In genomic region chrII:11650975-11651588, ce11 we compare ENCODE assay signal across 2 worm cellular contexts.
TF ChIP-seq lines count a peak whose summit lies in the region.

Gene coa-7 (minus strand): TSS chrII:11651148.

TF ChIP-seq in whole organism, L4 larva, 104 proteins besides CTCF, POLR2A, EP300 and RAD21 (continued from another document):
- TF ChIP-seq T26A8.4 (GFP tag; IDR thresholded peaks at IDR 0.05; lab: Robert Waterston, UW): 0 out of 2 replicates have a peak, but pooled peaks have one; percentile 19
TF ChIP-seq in whole organism, L4 larva: peak in this region for 8.

TF ChIP-seq in whole organism, young adult, 124 proteins besides CTCF, POLR2A, EP300 and RAD21 (continued from another document):
- no peak for TF ChIP-seq B0261.1 (tag; optimal IDR thresholded peaks at IDR 0.05; lab: Kevin White, UChicago)
- TF ChIP-seq egl-44 (GFP tag; IDR thresholded peaks at IDR 0.05; lab: Robert Waterston, UW): no peak
- TF ChIP-seq T26A5.8 (tag; optimal IDR thresholded peaks at IDR 0.05; lab: Kevin White, UChicago): no peak
- TF ChIP-seq ccch-3 (GFP tag; optimal IDR thresholded peaks at IDR 0.05; lab: Kevin White, UChicago): no peak
- no peak for TF ChIP-seq attf-6 (GFP tag; IDR thresholded peaks at IDR 0.05; lab: Robert Waterston, UW)
- peak; percentile 72 for TF ChIP-seq madf-6 (GFP tag; IDR thresholded peaks at IDR 0.05; lab: Robert Waterston, UW)
- no peak for TF ChIP-seq snpc-1.3 (tag; optimal IDR thresholded peaks at IDR 0.05; lab: Kevin White, UChicago; ENCODE audit: insufficient read depth)
- no peak for TF ChIP-seq ztf-3 (GFP tag; optimal IDR thresholded peaks at IDR 0.05; lab: Kevin White, UChicago)
- TF ChIP-seq nhr-90 (tag; optimal IDR thresholded peaks at IDR 0.05; lab: Kevin White, UChicago): no peak
- no peak for TF ChIP-seq ceh-100 (GFP tag; IDR thresholded peaks at IDR 0.05; lab: Robert Waterston, UW)
- TF ChIP-seq dpff-1 (tag; optimal IDR thresholded peaks at IDR 0.05; lab: Kevin White, UChicago): no peak
- peak; percentile 25 for TF ChIP-seq atf-7 (tag; optimal IDR thresholded peaks at IDR 0.05; lab: Kevin White, UChicago)
- TF ChIP-seq pbrm-1 (GFP tag; IDR thresholded peaks at IDR 0.05; lab: Robert Waterston, UW): peak; percentile 61
- peak; percentile 25; the same call in 1 of the 2 replicates for TF ChIP-seq hmg-1.2 (GFP tag; IDR thresholded peaks at IDR 0.05; lab: Robert Waterston, UW)
- peak; percentile 13 for TF ChIP-seq lin-54 (GFP tag; optimal IDR thresholded peaks at IDR 0.05; lab: Kevin White, UChicago)
- peak; percentile 44 for TF ChIP-seq tbx-9 (tag; optimal IDR thresholded peaks at IDR 0.05; lab: Kevin White, UChicago; ENCODE audit: borderline replicate concordance)
- no peak for TF ChIP-seq snpc-3.4 (tag; optimal IDR thresholded peaks at IDR 0.05; lab: Kevin White, UChicago)
- TF ChIP-seq hlh-26 (GFP tag; conservative IDR thresholded peaks at IDR 0.05; lab: Robert Waterston, UW): no peak
- TF ChIP-seq lir-1 (GFP tag; conservative IDR thresholded peaks at IDR 0.05; lab: Robert Waterston, UW): no peak
- TF ChIP-seq nhr-179 (tag; optimal IDR thresholded peaks at IDR 0.05; lab: Kevin White, UChicago): no peak
- TF ChIP-seq unc-62 (GFP tag; optimal IDR thresholded peaks at IDR 0.05; lab: Kevin White, UChicago): no peak
- TF ChIP-seq C06A6.2 (GFP tag; conservative IDR thresholded peaks at IDR 0.05; lab: Robert Waterston, UW): no peak
- TF ChIP-seq hmg-20 (GFP tag; IDR thresholded peaks at IDR 0.05; lab: Robert Waterston, UW): no peak
- no peak for TF ChIP-seq cebp-2 (GFP tag; IDR thresholded peaks at IDR 0.05; lab: Robert Waterston, UW)
- TF ChIP-seq akir-1 (GFP tag; optimal IDR thresholded peaks at IDR 0.05; lab: Kevin White, UChicago): no peak
- TF ChIP-seq efl-1 (GFP tag; optimal IDR thresholded peaks at IDR 0.05; lab: Kevin White, UChicago): no peak
- TF ChIP-seq F22D6.2 (tag; optimal IDR thresholded peaks at IDR 0.05; lab: Kevin White, UChicago): no peak
- no peak for TF ChIP-seq nfyb-1 (GFP tag; IDR thresholded peaks at IDR 0.05; lab: Robert Waterston, UW)
- no peak for TF ChIP-seq rpc-1 (optimal IDR thresholded peaks at IDR 0.05; lab: Kevin White, UChicago)
- TF ChIP-seq rpc-1 (tag; optimal IDR thresholded peaks at IDR 0.05; lab: Kevin White, UChicago): no peak
- TF ChIP-seq snpc-1.1 (tag; optimal IDR thresholded peaks at IDR 0.05; lab: Kevin White, UChicago; ENCODE audit: insufficient read depth): no peak
- TF ChIP-seq lsl-1 (GFP tag; optimal IDR thresholded peaks at IDR 0.05; lab: Kevin White, UChicago): peak; percentile 41
- no peak for TF ChIP-seq egl-18 (GFP tag; IDR thresholded peaks at IDR 0.05; lab: Robert Waterston, UW)
- TF ChIP-seq F33H1.4 (GFP tag; IDR thresholded peaks at IDR 0.05; lab: Robert Waterston, UW): no peak
- no peak for TF ChIP-seq lsy-27 (tag; optimal IDR thresholded peaks at IDR 0.05; lab: Kevin White, UChicago; ENCODE audit: borderline replicate concordance, insufficient read depth)
- TF ChIP-seq Y95B8A.8 (GFP tag; IDR thresholded peaks at IDR 0.05; lab: Robert Waterston, UW): no peak
- TF ChIP-seq sptf-2 (GFP tag; optimal IDR thresholded peaks at IDR 0.05; lab: Kevin White, UChicago): no peak
- TF ChIP-seq him-1 (tag; optimal IDR thresholded peaks at IDR 0.05; lab: Kevin White, UChicago): peak; percentile 26
- TF ChIP-seq let-607 (tag; optimal IDR thresholded peaks at IDR 0.05; lab: Kevin White, UChicago): no peak
- TF ChIP-seq Y56A3A.18 (GFP tag; IDR thresholded peaks at IDR 0.05; lab: Robert Waterston, UW): no peak
- TF ChIP-seq Y53G8AR.9 (GFP tag; conservative IDR thresholded peaks at IDR 0.05; lab: Robert Waterston, UW): peak; percentile 74
- no peak for TF ChIP-seq hlh-12 (tag; optimal IDR thresholded peaks at IDR 0.05; lab: Kevin White, UChicago)
- peak in 1 of 2 experiments; percentile 42 for TF ChIP-seq rec-8 (tag; optimal IDR thresholded peaks at IDR 0.05; lab: Kevin White, UChicago)
- 0 out of 2 replicates have a peak, but pooled peaks have one; percentile 9 for TF ChIP-seq F39B2.1 (GFP tag; IDR thresholded peaks at IDR 0.05; lab: Robert Waterston, UW)
- no peak for TF ChIP-seq attf-3 (GFP tag; conservative IDR thresholded peaks at IDR 0.05; lab: Robert Waterston, UW)
- peak; percentile 92 for TF ChIP-seq F49E8.2 (tag; optimal IDR thresholded peaks at IDR 0.05; lab: Kevin White, UChicago; ENCODE audit: insufficient read depth)
- no peak for TF ChIP-seq let-526 (GFP tag; IDR thresholded peaks at IDR 0.05; lab: Robert Waterston, UW)
- no peak for TF ChIP-seq lag-1 (GFP tag; IDR thresholded peaks at IDR 0.05; lab: Robert Waterston, UW)
- no peak for TF ChIP-seq B0019.2 (GFP tag; conservative IDR thresholded peaks at IDR 0.05; lab: Robert Waterston, UW)
- no peak for TF ChIP-seq madf-10 (tag; optimal IDR thresholded peaks at IDR 0.05; lab: Kevin White, UChicago)
- no peak for TF ChIP-seq ztf-28 (GFP tag; IDR thresholded peaks at IDR 0.05; lab: Robert Waterston, UW)
- TF ChIP-seq ceh-79 (tag; optimal IDR thresholded peaks at IDR 0.05; lab: Kevin White, UChicago): peak; percentile 65
- TF ChIP-seq mel-28 (tag; optimal IDR thresholded peaks at IDR 0.05; lab: Kevin White, UChicago; ENCODE audit: borderline replicate concordance): no peak
- TF ChIP-seq nfya-2 (GFP tag; IDR thresholded peaks at IDR 0.05; lab: Robert Waterston, UW): no peak
- no peak for TF ChIP-seq bed-2 (GFP tag; IDR thresholded peaks at IDR 0.05; lab: Robert Waterston, UW)
- no peak for TF ChIP-seq pha-4 (tag; optimal IDR thresholded peaks at IDR 0.05; lab: Kevin White, UChicago)
- TF ChIP-seq nhr-27 (tag; optimal IDR thresholded peaks at IDR 0.05; lab: Kevin White, UChicago): no peak
- no peak for TF ChIP-seq nhr-120 (GFP tag; IDR thresholded peaks at IDR 0.05; lab: Robert Waterston, UW)
- TF ChIP-seq ceh-40 (GFP tag; IDR thresholded peaks at IDR 0.05; lab: Robert Waterston, UW): no peak
- TF ChIP-seq sea-2 (GFP tag; IDR thresholded peaks at IDR 0.05; lab: Robert Waterston, UW): no peak
- peak; percentile 19 for TF ChIP-seq mes-4 (tag; optimal IDR thresholded peaks at IDR 0.05; lab: Kevin White, UChicago)
- TF ChIP-seq bed-1 (GFP tag; IDR thresholded peaks at IDR 0.05; lab: Robert Waterston, UW): no peak
- no peak for TF ChIP-seq K11D2.4 (GFP tag; IDR thresholded peaks at IDR 0.05; lab: Robert Waterston, UW)
- TF ChIP-seq F55B11.4 (tag; optimal IDR thresholded peaks at IDR 0.05; lab: Kevin White, UChicago; ENCODE audit: borderline replicate concordance, insufficient read depth): no peak
- 0 out of 2 replicates have a peak, but pooled peaks have one; percentile 27 for TF ChIP-seq Y79H2A.3 (GFP tag; conservative IDR thresholded peaks at IDR 0.05; lab: Robert Waterston, UW)
- TF ChIP-seq B0035.1 (tag; optimal IDR thresholded peaks at IDR 0.05; lab: Kevin White, UChicago): no peak
- TF ChIP-seq ztf-26 (tag; optimal IDR thresholded peaks at IDR 0.05; lab: Kevin White, UChicago): no peak
- no peak for TF ChIP-seq cebp-1 (GFP tag; IDR thresholded peaks at IDR 0.05; lab: Robert Waterston, UW)
- peak; percentile 40 for TF ChIP-seq cebp-1 (tag; optimal IDR thresholded peaks at IDR 0.05; lab: Kevin White, UChicago)
- peak; percentile 77 for TF ChIP-seq F52B5.7 (tag; optimal IDR thresholded peaks at IDR 0.05; lab: Kevin White, UChicago)
- TF ChIP-seq ceh-27 (GFP tag; optimal IDR thresholded peaks at IDR 0.05; lab: Kevin White, UChicago): no peak
- TF ChIP-seq lin-26 (GFP tag; IDR thresholded peaks at IDR 0.05; lab: Robert Waterston, UW): peak; percentile 43; the same call in 1 of the 2 replicates
- TF ChIP-seq ekl-4 (GFP tag; IDR thresholded peaks at IDR 0.05; lab: Robert Waterston, UW): peak; percentile 7; the same call in 1 of the 2 replicates
- 0 out of 2 replicates have a peak, but pooled peaks have one; percentile 30 for TF ChIP-seq mcd-1 (GFP tag; IDR thresholded peaks at IDR 0.05; lab: Robert Waterston, UW)
- peak; percentile 73 for TF ChIP-seq athp-1 (tag; optimal IDR thresholded peaks at IDR 0.05; lab: Kevin White, UChicago)
- no peak for TF ChIP-seq ztf-6 (GFP tag; IDR thresholded peaks at IDR 0.05; lab: Robert Waterston, UW)
- 0 out of 2 replicates have a peak, but pooled peaks have one; percentile 47 for TF ChIP-seq ceh-58 (GFP tag; IDR thresholded peaks at IDR 0.05; lab: Robert Waterston, UW)
- TF ChIP-seq hrde-1 (tag; optimal IDR thresholded peaks at IDR 0.05; lab: Kevin White, UChicago; ENCODE audit: borderline replicate concordance): no peak
- TF ChIP-seq zim-3 (tag; optimal IDR thresholded peaks at IDR 0.05; lab: Kevin White, UChicago): no peak
- TF ChIP-seq ztf-25 (GFP tag; IDR thresholded peaks at IDR 0.05; lab: Robert Waterston, UW): 0 out of 2 replicates have a peak, but pooled peaks have one; percentile 4
- peak; percentile 75 for TF ChIP-seq repo-1 (tag; optimal IDR thresholded peaks at IDR 0.05; lab: Kevin White, UChicago)
